ENCODE assay signal across 4 fruit fly cellular contexts in genomic region chr3L:15196189-15196588, dm6.
TF ChIP-seq lines count a peak whose summit lies in the region.

No protein-coding gene starts in this region.

- TF ChIP-seq CTCF in whole organism, embryonic (GFP tag; optimal IDR thresholded peaks at IDR 0.05; lab: Kevin White, UChicago) = no peak

TF ChIP-seq in whole organism, 6 proteins besides CTCF, POLR2A, EP300 and RAD21:
- TF ChIP-seq usp (GFP tag; optimal IDR thresholded peaks at IDR 0.05; lab: Kevin White, UChicago) (no peak), psq (optimal IDR thresholded peaks at IDR 0.05; lab: Kevin White, UChicago) (no peak), pan (optimal IDR thresholded peaks at IDR 0.05; lab: Kevin White, UChicago) (no peak), EcR (GFP tag; optimal IDR thresholded peaks at IDR 0.05; lab: Kevin White, UChicago) (no peak), Dll (optimal IDR thresholded peaks at IDR 0.05; lab: Kevin White, UChicago) (peak; percentile 62), CG8478 (optimal IDR thresholded peaks at IDR 0.05; lab: Kevin White, UChicago) (no peak)

TF ChIP-seq in whole organism, embryonic, 481 proteins besides CTCF, POLR2A, EP300 and RAD21:
- TF ChIP-seq vvl (GFP tag; IDR thresholded peaks at IDR 0.05; lab: Robert Waterston, UW) (0 out of 2 replicates have a peak, but pooled peaks have one; percentile 16), Dll (GFP tag; IDR thresholded peaks at IDR 0.05; lab: Robert Waterston, UW; ENCODE audit: partially characterized antibody) (0 out of 4 replicates have a peak, but pooled peaks have one; percentile 10), cato (GFP tag; optimal IDR thresholded peaks at IDR 0.05; lab: Kevin White, UChicago; ENCODE audit: borderline replicate concordance) (no peak), CG10274 (GFP tag; optimal IDR thresholded peaks at IDR 0.05; lab: Kevin White, UChicago) (peak; percentile 51), CG17568 (GFP tag; optimal IDR thresholded peaks at IDR 0.05; lab: Kevin White, UChicago) (no peak), chm (GFP tag; IDR thresholded peaks at IDR 0.05; lab: Robert Waterston, UW) (peak; percentile 8; the same call in 1 of the 2 replicates), ken (GFP tag; IDR thresholded peaks at IDR 0.05; lab: Robert Waterston, UW) (0 out of 3 replicates have a peak, but pooled peaks have one; percentile 9), Kr (GFP tag; optimal IDR thresholded peaks at IDR 0.05; lab: Kevin White, UChicago) (no peak)

TF ChIP-seq in whole organism, prepupa, 60 proteins besides CTCF, POLR2A, EP300 and RAD21:
- TF ChIP-seq CG6276 (GFP tag; optimal IDR thresholded peaks at IDR 0.05; lab: Kevin White, UChicago) (no peak), Blimp-1 (GFP tag; optimal IDR thresholded peaks at IDR 0.05; lab: Kevin White, UChicago) (peak; percentile 66), spab (GFP tag; optimal IDR thresholded peaks at IDR 0.05; lab: Kevin White, UChicago) (no peak), Eip78C (GFP tag; lab: Kevin White, UChicago) (no peak), CG3919 (GFP tag; optimal IDR thresholded peaks at IDR 0.05; lab: Kevin White, UChicago) (no peak), dac (GFP tag; optimal IDR thresholded peaks at IDR 0.05; lab: Kevin White, UChicago) (no peak), Sox102F (GFP tag; optimal IDR thresholded peaks at IDR 0.05; lab: Kevin White, UChicago) (no peak), CG11762 (GFP tag; optimal IDR thresholded peaks at IDR 0.05; lab: Kevin White, UChicago; ENCODE audit: insufficient read depth) (no peak), Smox (GFP tag; optimal IDR thresholded peaks at IDR 0.05; lab: Kevin White, UChicago) (no peak), pdm3 (GFP tag; optimal IDR thresholded peaks at IDR 0.05; lab: Kevin White, UChicago) (no peak), Sox15 (GFP tag; optimal IDR thresholded peaks at IDR 0.05; lab: Kevin White, UChicago) (no peak), fd59A (GFP tag; optimal IDR thresholded peaks at IDR 0.05; lab: Kevin White, UChicago) (no peak), Hr39 (GFP tag; optimal IDR thresholded peaks at IDR 0.05; lab: Kevin White, UChicago) (no peak), Eip75B (GFP tag; optimal IDR thresholded peaks at IDR 0.05; lab: Kevin White, UChicago) (no peak), CG7368 (GFP tag; optimal IDR thresholded peaks at IDR 0.05; lab: Kevin White, UChicago) (no peak), svp (GFP tag; lab: Kevin White, UChicago) (peak; percentile 70)
TF ChIP-seq in whole organism, prepupa: peak in this region for 2.

TF ChIP-seq in whole organism, wandering third instar larva, 38 proteins besides CTCF, POLR2A, EP300 and RAD21:
- TF ChIP-seq jim (GFP tag; optimal IDR thresholded peaks at IDR 0.05; lab: Kevin White, UChicago) (no peak), Sp1 (GFP tag; optimal IDR thresholded peaks at IDR 0.05; lab: Kevin White, UChicago) (peak; percentile 2), Rel (GFP tag; optimal IDR thresholded peaks at IDR 0.05; lab: Kevin White, UChicago) (no peak), Rel (tag; optimal IDR thresholded peaks at IDR 0.05; lab: Kevin White, UChicago) (no peak), Dfd (GFP tag; optimal IDR thresholded peaks at IDR 0.05; lab: Kevin White, UChicago) (no peak), h (GFP tag; optimal IDR thresholded peaks at IDR 0.05; lab: Kevin White, UChicago) (no peak), sv (GFP tag; optimal IDR thresholded peaks at IDR 0.05; lab: Kevin White, UChicago) (no peak), CG9705 (GFP tag; optimal IDR thresholded peaks at IDR 0.05; lab: Kevin White, UChicago) (no peak), dmrt93B (GFP tag; optimal IDR thresholded peaks at IDR 0.05; lab: Kevin White, UChicago) (no peak), Jra (GFP tag; optimal IDR thresholded peaks at IDR 0.05; lab: Kevin White, UChicago) (no peak), HLH106 (tag; optimal IDR thresholded peaks at IDR 0.05; lab: Kevin White, UChicago) (no peak), foxo (GFP tag; optimal IDR thresholded peaks at IDR 0.05; lab: Kevin White, UChicago) (peak in 1 of 2 experiments; percentile 34), fru (GFP tag; optimal IDR thresholded peaks at IDR 0.05; lab: Kevin White, UChicago) (no peak), Vsx2 (GFP tag; optimal IDR thresholded peaks at IDR 0.05; lab: Kevin White, UChicago; ENCODE audit: partially characterized antibody) (peak; percentile 71), tai (GFP tag; optimal IDR thresholded peaks at IDR 0.05; lab: Kevin White, UChicago) (no peak), N (GFP tag; optimal IDR thresholded peaks at IDR 0.05; lab: Kevin White, UChicago) (no peak)
